Fruit fly (Drosophila melanogaster): ENCODE measurements around the gene CG32276.

The CG32276 gene

DNA sequence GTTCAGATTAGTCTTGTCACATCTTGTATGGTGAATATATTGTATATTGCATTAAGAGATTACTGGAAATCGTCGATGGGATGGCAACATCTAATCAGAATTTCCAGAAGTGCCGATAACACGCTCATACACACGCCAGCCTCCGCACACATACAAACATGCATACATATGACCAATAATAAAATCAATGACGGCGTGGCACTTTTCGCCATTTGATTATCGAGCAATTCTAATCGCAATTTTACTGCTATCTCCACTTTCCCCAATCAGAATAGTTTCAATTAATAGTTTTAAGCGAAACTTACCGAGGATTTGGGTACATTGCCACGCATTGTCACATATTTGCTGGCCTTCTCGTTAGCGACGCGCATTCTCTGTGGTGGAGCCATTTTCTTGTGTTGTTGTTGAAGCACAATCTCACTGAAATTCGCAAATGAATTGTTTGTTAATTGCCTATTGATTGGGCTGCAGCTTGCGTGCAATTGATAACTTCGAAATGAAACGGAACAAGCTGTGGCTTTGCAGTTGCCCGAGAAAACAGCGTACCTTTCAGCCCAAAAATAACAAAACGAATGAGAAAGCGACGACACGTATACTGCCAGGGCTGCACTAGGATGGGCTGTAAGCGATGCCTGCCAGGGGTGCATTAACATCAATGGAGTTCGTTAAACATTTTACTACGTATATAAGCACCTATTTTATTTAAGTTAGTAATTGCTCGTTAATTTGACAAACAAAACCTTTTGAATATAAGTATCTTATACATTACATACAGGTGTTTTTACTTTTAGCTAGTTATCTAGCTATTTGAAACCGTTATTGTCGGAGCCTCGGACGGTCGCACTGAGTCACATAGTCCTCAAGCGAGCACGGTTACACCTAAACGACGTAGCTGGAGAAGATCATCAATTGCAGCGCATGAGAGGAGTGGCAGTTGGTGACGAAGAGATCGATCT lies at the start of gene CG32276, which contains the start of gene gry:
CG32276 (minus strand) TSS at position 601 of the 956 bp plus-strand sequence.
gry (plus strand) TSS at position 644 of the 956 bp plus-strand sequence.
- TF ChIP-seq CG17801 (GFP tag; optimal IDR thresholded peaks at IDR 0.05; ENCODE audit: partially characterized antibody): peak; percentile 89

DNA sequence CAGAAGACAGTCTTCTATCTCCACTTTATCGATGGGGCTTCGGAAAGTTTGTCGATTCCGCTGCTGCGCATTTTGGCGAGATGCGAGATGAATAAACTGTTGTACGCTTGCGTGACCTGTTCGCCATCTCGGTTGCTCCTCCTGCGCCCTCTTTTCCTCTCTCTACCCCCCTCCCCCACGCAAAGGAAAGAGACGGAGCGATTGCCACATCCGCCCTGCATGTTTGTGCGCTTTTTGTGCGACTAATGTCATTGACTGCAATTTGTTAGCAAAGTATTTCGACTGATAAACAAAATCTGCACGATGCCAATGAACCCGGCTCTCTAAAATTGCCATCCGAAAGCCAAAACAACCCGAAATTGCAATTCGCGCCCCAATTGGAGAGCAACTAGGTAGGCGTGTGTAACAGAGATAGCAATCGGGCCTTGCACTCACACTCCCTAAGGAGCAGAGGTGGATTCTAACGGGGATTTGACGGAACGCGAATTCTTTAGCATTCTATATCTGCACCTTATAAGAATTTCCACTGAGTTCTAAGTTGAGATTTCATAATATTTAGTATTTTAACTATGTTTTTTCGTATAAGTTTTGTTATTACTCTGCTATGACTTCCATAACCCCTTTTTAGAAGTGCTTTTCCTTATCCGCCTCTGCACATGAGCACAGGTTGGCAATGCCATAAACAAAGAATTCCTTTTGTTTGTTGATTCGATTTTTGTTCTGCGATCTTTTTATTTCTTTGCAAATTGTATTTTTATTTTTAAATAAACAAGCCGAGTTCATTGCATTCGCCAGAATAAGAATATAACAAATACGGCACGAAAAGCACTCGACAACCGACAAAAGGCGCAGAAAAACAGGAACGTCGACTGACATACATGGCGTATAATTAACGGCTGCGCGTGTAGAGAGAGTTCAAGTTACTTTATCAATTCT lies 48.6 kb upstream of the CG32276 start, which contains the start of gene CG43389:
CG43389 (plus strand) TSS at position 886 of the 936 bp plus-strand sequence.
- no peak for TF ChIP-seq CG17801 (GFP tag; optimal IDR thresholded peaks at IDR 0.05; ENCODE audit: partially characterized antibody)

DNA sequence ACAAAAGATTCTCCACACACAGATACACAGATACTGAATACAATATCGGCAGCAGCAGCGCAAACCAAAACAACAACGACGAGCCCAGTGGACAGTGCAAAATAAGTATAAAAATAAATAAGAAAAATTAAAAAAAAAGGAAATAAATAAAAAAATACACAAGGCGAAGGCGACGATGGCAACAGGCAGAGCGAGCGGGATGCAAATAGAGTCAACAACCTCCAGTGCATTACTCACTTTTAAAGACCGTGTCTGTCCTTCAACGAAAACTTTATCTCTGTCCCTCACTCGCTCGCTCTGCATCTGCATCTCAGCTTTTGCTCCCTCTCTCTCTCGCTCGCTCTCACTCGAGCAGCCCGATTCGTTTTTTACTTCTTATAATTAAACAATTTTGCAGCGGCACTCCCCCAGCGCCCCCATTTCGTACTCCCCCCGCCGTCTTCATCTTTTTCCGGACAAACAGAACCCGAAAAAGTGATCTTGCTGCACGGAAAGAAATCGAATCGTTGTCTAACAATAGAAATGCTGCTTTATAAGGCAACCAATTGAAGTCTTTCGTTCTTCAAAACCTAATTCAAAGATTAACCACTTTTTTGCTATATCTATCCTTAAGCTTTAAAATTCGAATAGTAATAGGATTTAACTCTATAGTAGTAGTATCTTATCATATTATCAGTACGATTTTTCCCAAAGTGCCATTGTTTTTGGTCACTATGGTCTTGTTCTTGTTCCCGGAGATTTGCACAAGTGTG lies 47.7 kb upstream of the CG32276 start:
- TF ChIP-seq CG17801 (GFP tag; optimal IDR thresholded peaks at IDR 0.05; ENCODE audit: partially characterized antibody): peak; percentile 45

DNA sequence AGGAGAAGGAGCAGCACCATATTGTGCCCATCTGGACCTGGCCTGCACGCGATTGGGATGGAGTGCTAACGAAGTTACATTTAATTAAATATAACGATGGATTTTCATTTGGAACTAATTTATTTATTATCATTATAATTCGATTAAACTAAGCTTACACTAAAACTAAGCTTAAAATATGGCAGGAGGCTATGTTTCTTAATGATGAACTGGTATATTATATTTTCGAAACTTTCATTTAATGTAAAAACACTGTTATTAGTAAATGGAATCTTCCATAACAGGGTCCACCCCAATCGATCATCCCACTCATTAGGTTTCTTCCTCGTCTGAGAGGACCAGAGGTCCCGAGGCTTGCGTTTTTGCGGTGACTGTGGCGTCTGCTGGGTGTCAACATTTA lies 46.3 kb upstream of the CG32276 start:
- no peak for TF ChIP-seq CG17801 (GFP tag; optimal IDR thresholded peaks at IDR 0.05; ENCODE audit: partially characterized antibody)

DNA sequence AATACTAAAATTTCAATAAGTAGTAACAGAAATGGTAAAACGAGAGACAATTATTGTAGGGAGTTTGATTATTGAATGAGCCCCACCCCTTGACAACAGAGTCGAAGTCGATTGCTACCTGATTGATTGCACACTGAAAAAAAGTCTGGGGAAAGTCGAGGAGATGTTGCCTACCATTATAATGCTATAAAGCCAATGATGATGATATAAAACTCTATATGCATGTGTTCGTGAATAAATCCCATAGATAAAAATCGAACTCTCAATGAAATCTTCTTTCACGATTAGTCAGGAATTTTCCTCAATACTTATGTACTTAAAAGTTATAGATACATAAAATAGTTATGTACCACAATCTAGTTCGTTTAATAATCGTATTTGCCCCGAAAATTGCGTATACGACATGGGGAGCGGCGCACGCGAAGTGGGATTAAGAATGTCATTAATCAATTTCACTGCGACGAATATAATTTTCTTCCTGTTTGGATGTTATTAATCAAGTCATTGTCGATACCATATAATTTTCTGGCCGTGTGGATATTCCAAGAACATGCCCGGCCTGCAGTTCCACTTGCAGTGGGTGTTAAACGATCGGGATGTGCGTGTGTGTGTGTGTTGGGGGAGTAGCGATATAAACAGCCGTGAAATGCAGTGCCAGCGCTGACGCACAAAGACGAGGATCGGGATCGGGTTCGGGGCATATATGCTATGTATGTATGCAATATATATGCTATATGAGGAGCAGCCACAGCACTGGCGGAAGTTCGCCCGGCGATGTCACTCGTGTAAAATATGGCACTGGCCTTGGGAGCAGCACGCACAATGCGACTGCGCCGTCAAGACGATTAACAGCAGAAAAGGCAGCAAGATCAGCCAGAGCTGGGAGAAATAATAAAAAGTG lies 45.6 kb upstream of the CG32276 start, which contains the start of gene CG12078:
CG12078 (minus strand) TSS at position 51 of the 901 bp plus-strand sequence.
- no peak for TF ChIP-seq CG17801 (GFP tag; optimal IDR thresholded peaks at IDR 0.05; ENCODE audit: partially characterized antibody)

DNA sequence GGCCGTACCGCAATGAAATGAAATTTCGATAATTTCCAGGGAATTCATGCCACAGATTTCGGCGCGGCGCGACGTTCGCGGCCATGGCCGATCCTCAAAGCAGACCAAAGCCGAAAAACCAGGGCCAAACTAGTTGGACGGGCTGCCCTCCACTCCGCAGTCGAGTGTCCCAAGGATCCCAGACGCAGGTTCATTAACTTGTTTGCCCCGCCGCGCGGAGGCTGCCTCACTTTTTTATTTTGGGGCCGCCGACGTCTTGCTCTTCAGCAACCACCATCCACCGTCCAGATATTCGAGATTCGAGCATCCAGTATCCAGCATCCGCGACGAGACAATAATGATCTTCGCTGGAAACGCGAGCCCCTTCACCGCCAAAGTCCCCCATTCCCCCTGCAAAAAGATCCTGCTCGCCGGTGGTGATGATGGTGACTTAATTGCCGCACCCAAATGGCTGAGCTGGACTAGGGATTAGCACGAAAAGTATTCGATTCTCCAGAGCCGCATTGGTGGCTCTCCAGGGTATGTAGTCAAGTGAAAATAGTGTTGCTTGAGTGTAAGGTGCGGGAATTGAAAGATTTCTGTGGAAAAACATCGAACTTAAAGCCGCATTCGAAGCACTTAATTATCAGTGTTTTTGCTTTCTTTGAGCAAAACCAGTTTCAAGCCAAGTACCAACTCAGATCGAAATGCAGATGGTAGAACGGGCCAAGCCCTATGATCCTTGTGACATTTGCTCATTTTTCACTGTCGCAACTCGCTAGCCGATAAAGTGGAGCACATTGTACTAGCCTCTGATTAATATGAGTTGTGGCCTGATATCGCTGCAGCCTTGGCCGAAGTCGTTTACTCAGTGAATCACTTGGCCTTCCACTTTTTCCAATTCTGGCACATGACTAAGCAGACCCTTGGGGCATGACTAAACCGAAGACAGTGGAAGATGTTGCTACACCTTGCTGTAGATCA lies 43.6 kb upstream of the CG32276 start:
- no peak for TF ChIP-seq CG17801 (GFP tag; optimal IDR thresholded peaks at IDR 0.05; ENCODE audit: partially characterized antibody)

DNA sequence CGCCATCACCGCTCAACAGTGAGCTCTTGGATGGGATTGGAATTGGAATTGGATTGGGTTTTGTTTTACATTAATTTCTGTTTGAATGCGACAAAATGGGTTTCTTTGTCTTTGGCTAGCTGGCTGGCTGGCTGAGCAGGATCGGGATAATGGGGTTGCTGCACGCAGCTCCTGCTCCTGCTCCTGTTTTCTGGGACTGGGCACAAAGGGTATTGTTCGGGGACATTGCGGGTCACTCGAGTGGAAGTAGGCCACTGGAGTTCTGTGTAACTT lies 42.5 kb upstream of the CG32276 start:
- TF ChIP-seq CG17801 (GFP tag; optimal IDR thresholded peaks at IDR 0.05; ENCODE audit: partially characterized antibody): no peak

DNA sequence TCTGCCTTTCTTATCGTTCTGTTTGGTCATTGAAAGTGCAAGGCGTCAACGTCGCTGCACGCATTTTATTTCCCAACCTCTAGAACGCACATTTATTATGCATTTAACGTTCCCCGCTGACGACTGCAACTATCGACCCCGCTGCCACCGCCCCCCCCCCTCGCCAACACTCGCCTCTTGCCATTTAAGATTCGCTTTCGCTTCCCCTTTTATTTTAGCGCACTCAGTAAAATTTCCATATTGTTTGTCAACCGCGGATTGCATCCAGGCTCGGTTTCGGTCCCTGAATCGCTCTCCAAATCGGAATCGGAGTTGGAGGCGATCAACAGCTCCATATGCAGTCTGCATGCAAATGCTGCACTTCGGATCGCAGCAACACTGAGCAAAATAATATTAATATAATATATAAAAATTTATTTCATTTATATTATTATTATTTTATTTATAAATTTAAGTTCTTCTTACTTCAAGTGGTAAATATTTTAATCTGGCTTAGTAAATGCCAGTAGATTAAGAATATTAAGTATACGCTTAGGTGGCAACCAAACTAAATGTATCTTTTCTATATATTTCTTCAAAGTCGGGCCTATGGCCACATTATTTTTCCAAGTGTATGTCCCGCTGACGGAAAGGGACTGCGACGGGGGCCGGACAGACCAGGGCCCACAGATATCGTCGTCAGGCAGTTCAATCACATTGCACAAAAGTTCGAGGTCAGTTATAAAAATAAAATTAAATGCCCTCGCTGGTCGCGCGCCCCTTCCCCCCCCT lies 41.9 kb upstream of the CG32276 start:
- TF ChIP-seq CG17801 (GFP tag; optimal IDR thresholded peaks at IDR 0.05; ENCODE audit: partially characterized antibody): no peak

DNA sequence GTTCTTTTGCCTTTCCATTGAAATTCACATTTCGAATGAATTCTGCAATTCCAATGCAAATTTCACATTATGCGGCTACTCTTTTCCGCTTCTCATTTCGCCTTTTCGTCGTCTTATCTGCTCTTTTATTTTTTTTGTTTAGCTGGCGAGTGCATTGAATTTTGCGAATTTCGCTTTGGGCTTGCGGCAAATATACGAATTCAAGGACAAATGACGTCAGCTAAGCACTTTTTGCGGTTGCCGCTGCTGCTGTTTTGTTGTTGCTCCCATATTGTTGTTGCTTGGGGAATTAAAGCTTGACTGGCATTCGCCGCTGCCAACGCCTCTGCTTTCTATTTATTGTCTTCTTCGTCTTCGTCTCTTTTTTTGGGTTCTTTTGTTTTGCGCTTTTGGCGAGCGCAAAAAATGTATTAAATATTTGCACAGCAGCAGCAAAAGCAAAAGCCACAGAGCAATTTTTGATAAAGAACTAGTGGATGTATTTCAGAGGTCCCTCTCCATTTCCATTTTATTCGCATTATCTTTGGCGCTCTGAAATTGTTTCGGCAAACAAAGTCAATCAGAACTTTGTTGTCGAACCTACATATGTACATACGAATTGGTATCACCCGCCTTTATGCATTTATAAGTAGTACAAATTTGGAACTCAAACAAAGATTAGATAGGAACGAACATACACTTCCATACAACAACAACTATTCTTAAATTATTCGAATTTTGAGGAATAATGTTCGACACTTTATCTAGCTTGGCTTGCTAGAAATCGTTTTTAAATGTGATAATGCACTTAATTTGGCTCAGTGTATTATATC lies 41.1 kb upstream of the CG32276 start:
- TF ChIP-seq CG17801 (GFP tag; optimal IDR thresholded peaks at IDR 0.05; ENCODE audit: partially characterized antibody): peak; percentile 42

DNA sequence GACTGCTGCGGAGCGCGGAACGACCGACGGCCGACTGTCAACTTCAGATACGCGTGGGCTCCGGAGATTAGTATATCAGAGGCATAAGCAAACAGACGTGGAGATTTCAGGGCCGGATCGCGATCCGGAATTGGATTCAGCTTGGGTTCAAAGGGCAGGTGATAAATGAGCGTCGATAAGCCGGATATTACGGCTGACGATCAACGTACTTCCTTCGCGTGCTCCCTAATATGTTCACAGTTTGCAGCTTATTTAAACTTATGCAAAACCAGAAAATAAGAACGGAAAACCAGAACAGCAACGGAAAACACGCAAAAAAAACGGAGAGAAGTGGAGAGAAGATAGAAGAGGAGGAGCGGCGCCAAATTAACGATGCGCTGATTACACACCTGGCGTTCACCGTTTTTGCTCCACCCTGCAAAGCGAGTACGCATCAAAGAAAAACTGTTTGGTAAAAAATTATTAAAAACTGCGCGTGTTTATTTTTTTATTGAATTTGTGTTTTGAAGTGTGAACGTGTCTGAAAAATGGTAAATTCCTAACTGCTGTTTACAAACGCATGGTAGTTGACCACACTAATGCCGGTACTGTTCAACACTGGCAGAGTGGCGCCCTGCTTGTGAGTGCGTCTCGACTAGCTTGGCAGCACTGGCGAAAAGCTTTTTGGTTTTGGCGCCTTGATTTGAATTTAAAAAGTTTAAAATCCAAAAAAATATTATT lies 40.3 kb upstream of the CG32276 start, which contains the start of gene CG17746:
CG17746 (minus strand) TSS at position 546 of the 720 bp plus-strand sequence.
- TF ChIP-seq CG17801 (GFP tag; optimal IDR thresholded peaks at IDR 0.05; ENCODE audit: partially characterized antibody): no peak
